Worm (Caenorhabditis elegans) whole organism, young adult: ENCODE measurements around the gene C04G6.4.

Source experiments
- B0019.2 ChIP-seq: fragments of 200-800 bp; sonication (Bioruptor generic); conservative IDR thresholded peaks from 2 replicates; pipeline ENCODE4 v1.3.6; 2022; ENCODE audit warnings: missing genetic modification reagents, missing genetic modification characterization, missing compliant biosample characterization
- C17E4.6 ChIP-seq: fragments of 200-800 bp; sonication (Bioruptor generic); IDR thresholded peaks from 2 replicates; pipeline ENCODE4 v1.3.6; 2022; ENCODE audit warnings: missing genetic modification reagents, missing genetic modification characterization, missing compliant biosample characterization
- D2030.7 ChIP-seq: fragments of 200-800 bp; sonication (Bioruptor generic); IDR thresholded peaks from 2 replicates; pipeline ENCODE4 v1.3.6; 2022; ENCODE audit warnings: missing genetic modification reagents, missing genetic modification characterization, missing compliant biosample characterization
- F10E7.11 ChIP-seq: sonication (generic microtip); optimal IDR thresholded peaks from 2 replicates; lab custom pipeline; 2017; ENCODE audit warnings: mild to moderate bottlenecking, missing genetic modification characterization, moderate library complexity, missing compliant biosample characterization
- F22D6.2 ChIP-seq: sonication (generic microtip); optimal IDR thresholded peaks from 2 replicates; lab custom pipeline; 2016; ENCODE audit warnings: mild to moderate bottlenecking, missing genetic modification characterization, missing compliant biosample characterization
- F37B4.10 ChIP-seq: fragments of 200-800 bp; sonication (Bioruptor generic); IDR thresholded peaks from 2 replicates; pipeline ENCODE4 v1.3.6; 2022; ENCODE audit warnings: missing genetic modification characterization, missing compliant biosample characterization
- F39B2.1 ChIP-seq: fragments of 200-800 bp; sonication (Bioruptor generic); IDR thresholded peaks from 2 replicates; pipeline ENCODE4 v1.3.6; 2022; ENCODE audit warnings: missing genetic modification reagents, missing genetic modification characterization, missing compliant biosample characterization
- K11D2.4 ChIP-seq: fragments of 200-800 bp; sonication (Bioruptor generic); IDR thresholded peaks from 2 replicates; pipeline ENCODE4 v1.3.6; 2022; ENCODE audit warnings: missing genetic modification reagents, missing genetic modification characterization, missing compliant biosample characterization
- T26A5.8 ChIP-seq: sonication (generic microtip); optimal IDR thresholded peaks from 2 replicates; lab custom pipeline; 2016; ENCODE audit warnings: missing genetic modification characterization, missing compliant biosample characterization
- Y95B8A.8 ChIP-seq: fragments of 200-800 bp; sonication (Bioruptor generic); IDR thresholded peaks from 2 replicates; pipeline ENCODE4 v1.3.6; 2022; ENCODE audit warnings: missing genetic modification reagents, missing genetic modification characterization, missing compliant biosample characterization
- ZK185.1 ChIP-seq: sonication (generic microtip); optimal IDR thresholded peaks from 2 replicates; lab custom pipeline; 2016; ENCODE audit warnings: mild to moderate bottlenecking, missing genetic modification characterization, missing compliant biosample characterization; ENCODE audit not compliant: poor library complexity, severe bottlenecking
- aptf-3 ChIP-seq: fragments of 200-800 bp; sonication (Bioruptor generic); IDR thresholded peaks from 2 replicates; pipeline ENCODE4 v1.3.6; 2022; ENCODE audit warnings: missing genetic modification characterization, missing compliant biosample characterization
- attf-3 ChIP-seq: fragments of 200-800 bp; sonication (Bioruptor generic); conservative IDR thresholded peaks from 2 replicates; pipeline ENCODE4 v1.3.6; 2022; ENCODE audit warnings: missing genetic modification reagents, missing genetic modification characterization, missing compliant biosample characterization
- bed-2 ChIP-seq: fragments of 200-800 bp; sonication (Bioruptor generic); IDR thresholded peaks from 2 replicates; pipeline ENCODE4 v1.3.6; 2022; ENCODE audit warnings: missing genetic modification reagents, missing genetic modification characterization, missing compliant biosample characterization
- cebp-2 ChIP-seq: fragments of 200-800 bp; sonication (Bioruptor generic); IDR thresholded peaks from 2 replicates; pipeline ENCODE4 v1.3.6; 2022; ENCODE audit warnings: missing genetic modification characterization, missing compliant biosample characterization
- ceh-27 ChIP-seq: fragments of 200-800 bp; sonication (Bioruptor generic); optimal IDR thresholded peaks from 2 replicates; lab custom pipeline; 2018; ENCODE audit warnings: mild to moderate bottlenecking, missing genetic modification characterization, moderate library complexity, missing compliant biosample characterization
- ceh-91 ChIP-seq: fragments of 200-800 bp; sonication (Bioruptor generic); IDR thresholded peaks from 2 replicates; pipeline ENCODE4 v1.3.6; 2022; ENCODE audit warnings: missing genetic modification reagents, missing genetic modification characterization, missing compliant biosample characterization
- die-1 ChIP-seq: sonication (generic microtip); optimal IDR thresholded peaks from 2 replicates; lab custom pipeline; 2016; ENCODE audit warnings: missing genotype, mild to moderate bottlenecking, missing genetic modification characterization, missing compliant biosample characterization
- dox-1 ChIP-seq: fragments of 200-800 bp; sonication (Bioruptor generic); IDR thresholded peaks from 2 replicates; pipeline ENCODE4 v1.3.6; 2022; ENCODE audit warnings: missing genetic modification reagents, missing genetic modification characterization, missing compliant biosample characterization
- dpl-1 ChIP-seq: fragments of 150-350 bp; optimal IDR thresholded peaks from 2 replicates; lab custom pipeline; 2014; ENCODE audit warnings: missing biosample characterization, missing genetic modification reagents, missing genetic modification characterization
- efl-1 ChIP-seq: fragments of 150-350 bp; optimal IDR thresholded peaks from 2 replicates; lab custom pipeline; 2014; ENCODE audit warnings: missing biosample characterization, missing genetic modification reagents, missing genetic modification characterization
- egl-44 ChIP-seq: fragments of 200-800 bp; sonication (Bioruptor generic); IDR thresholded peaks from 2 replicates; pipeline ENCODE4 v1.3.6; 2022; ENCODE audit warnings: missing genetic modification reagents, missing genetic modification characterization, missing compliant biosample characterization
- ets-4 ChIP-seq: fragments of 200-800 bp; sonication (Bioruptor generic); optimal IDR thresholded peaks from 2 replicates; lab custom pipeline; 2018; ENCODE audit warnings: mild to moderate bottlenecking, missing genetic modification characterization, missing compliant biosample characterization
- gei-17 ChIP-seq: fragments of 200-800 bp; sonication (Bioruptor generic); optimal IDR thresholded peaks from 2 replicates; lab custom pipeline; 2018; ENCODE audit warnings: mild to moderate bottlenecking, missing genetic modification characterization, missing compliant biosample characterization
- him-1 ChIP-seq: sonication (generic microtip); optimal IDR thresholded peaks from 2 replicates; lab custom pipeline; 2016; ENCODE audit warnings: missing genotype, missing genetic modification reagents, missing genetic modification characterization, missing compliant biosample characterization
- hmg-20 ChIP-seq: fragments of 200-800 bp; sonication (Bioruptor generic); IDR thresholded peaks from 2 replicates; pipeline ENCODE4 v1.3.6; 2022; ENCODE audit warnings: missing genetic modification reagents, missing genetic modification characterization, missing compliant biosample characterization
- hrde-1 ChIP-seq: sonication (generic microtip); optimal IDR thresholded peaks from 2 replicates; lab custom pipeline; 2016; ENCODE audit warnings: missing genetic modification characterization, mild to moderate bottlenecking, missing compliant biosample characterization, moderate library complexity, missing genotype, missing genetic modification reagents, borderline replicate concordance
- lag-1 ChIP-seq: fragments of 200-800 bp; sonication (Bioruptor generic); IDR thresholded peaks from 2 replicates; pipeline ENCODE4 v1.3.6; 2022; ENCODE audit warnings: missing genetic modification reagents, missing genetic modification characterization, missing compliant biosample characterization
- lin-54 ChIP-seq: fragments of 200-800 bp; sonication (Bioruptor generic); optimal IDR thresholded peaks from 2 replicates; lab custom pipeline; 2018; ENCODE audit warnings: mild to moderate bottlenecking, missing genetic modification characterization, missing compliant biosample characterization
- lir-1 ChIP-seq: fragments of 200-800 bp; sonication (Bioruptor generic); conservative IDR thresholded peaks from 2 replicates; pipeline ENCODE4 v1.3.6; 2022; ENCODE audit warnings: missing genetic modification reagents, missing genetic modification characterization, missing compliant biosample characterization
- lsl-1 ChIP-seq: fragments of 200-800 bp; sonication (Bioruptor generic); optimal IDR thresholded peaks from 2 replicates; lab custom pipeline; 2018; ENCODE audit warnings: mild to moderate bottlenecking, missing genetic modification characterization, moderate library complexity, missing compliant biosample characterization
- lsy-27 ChIP-seq: sonication (generic microtip); optimal IDR thresholded peaks from 2 replicates; lab custom pipeline; 2017; ENCODE audit warnings: missing genetic modification characterization, mild to moderate bottlenecking, missing compliant biosample characterization, antibody characterized with exemption, missing genotype, borderline replicate concordance; ENCODE audit not compliant: insufficient read depth
- madf-3 ChIP-seq: fragments of 200-800 bp; sonication (Bioruptor generic); IDR thresholded peaks from 2 replicates; pipeline ENCODE4 v1.3.6; 2022; ENCODE audit warnings: missing genetic modification reagents, missing genetic modification characterization, missing compliant biosample characterization
- mcd-1 ChIP-seq: fragments of 200-800 bp; sonication (Bioruptor generic); IDR thresholded peaks from 2 replicates; pipeline ENCODE4 v1.3.6; 2022; ENCODE audit warnings: missing genetic modification reagents, missing genetic modification characterization, missing compliant biosample characterization
- nfya-2 ChIP-seq: fragments of 200-800 bp; sonication (Bioruptor generic); IDR thresholded peaks from 2 replicates; pipeline ENCODE4 v1.3.6; 2022; ENCODE audit warnings: missing genetic modification reagents, missing genetic modification characterization, missing compliant biosample characterization
- nhr-179 ChIP-seq: sonication (generic microtip); optimal IDR thresholded peaks from 2 replicates; lab custom pipeline; 2016; ENCODE audit warnings: mild to moderate bottlenecking, missing genetic modification characterization, missing compliant biosample characterization
- pbrm-1 ChIP-seq: fragments of 200-800 bp; sonication (Bioruptor generic); IDR thresholded peaks from 2 replicates; pipeline ENCODE4 v1.3.6; 2022; ENCODE audit warnings: missing genetic modification reagents, missing genetic modification characterization, missing compliant biosample characterization
- rcor-1 ChIP-seq: fragments of 200-800 bp; sonication (Bioruptor generic); IDR thresholded peaks from 2 replicates; pipeline ENCODE4 v1.3.6; 2022; ENCODE audit warnings: missing genetic modification reagents, missing genetic modification characterization, missing compliant biosample characterization
- rec-8 ChIP-seq, 2 experiments: sonication (generic microtip); optimal IDR thresholded peaks; 2 replicates each; lab custom pipeline; 2016; ENCODE audit warnings: mild to moderate bottlenecking in 2 of 2, missing genetic modification characterization in 2 of 2, missing genetic modification reagents in 2 of 2, missing genotype in 2 of 2, missing biosample characterization in 1 of 2, missing compliant biosample characterization in 1 of 2, moderate library complexity in 1 of 2
- sea-2 ChIP-seq: fragments of 200-800 bp; sonication (Bioruptor generic); IDR thresholded peaks from 2 replicates; pipeline ENCODE4 v1.3.6; 2022; ENCODE audit warnings: missing genetic modification characterization, missing compliant biosample characterization
- snpc-4 ChIP-seq, 5 experiments: fragments of 150-350 bp in 1 of 5; sonication (generic microtip) in 4 of 5; optimal IDR thresholded peaks; 2 replicates each; lab custom pipeline; 2014 to 2018; ENCODE audit warnings: missing genetic modification characterization in 5 of 5, missing biosample characterization in 3 of 5, antibody characterized with exemption in 2 of 5, mild to moderate bottlenecking in 2 of 5, missing compliant biosample characterization in 2 of 5, missing genotype in 2 of 5, moderate library complexity in 2 of 5, missing genetic modification reagents in 1 of 5
- somi-1 ChIP-seq: fragments of 200-800 bp; sonication (Bioruptor generic); optimal IDR thresholded peaks from 2 replicates; lab custom pipeline; 2018; ENCODE audit warnings: mild to moderate bottlenecking, missing genetic modification characterization, missing compliant biosample characterization
- sptf-2 ChIP-seq: fragments of 200-800 bp; sonication (Bioruptor generic); optimal IDR thresholded peaks from 2 replicates; lab custom pipeline; 2018; ENCODE audit warnings: mild to moderate bottlenecking, missing genetic modification characterization, missing compliant biosample characterization
- zfh-2 ChIP-seq: fragments of 200-800 bp; sonication (Bioruptor generic); conservative IDR thresholded peaks from 2 replicates; pipeline ENCODE4 v1.3.6; 2022; ENCODE audit warnings: missing genetic modification reagents, missing genetic modification characterization, missing compliant biosample characterization
- ztf-18 ChIP-seq: sonication (generic microtip); optimal IDR thresholded peaks from 2 replicates; lab custom pipeline; 2016; ENCODE audit warnings: missing genotype, mild to moderate bottlenecking, missing genetic modification characterization, missing compliant biosample characterization
- ztf-22 ChIP-seq: fragments of 200-800 bp; sonication (Bioruptor generic); optimal IDR thresholded peaks from 2 replicates; lab custom pipeline; 2018; ENCODE audit warnings: mild to moderate bottlenecking, missing genetic modification characterization, moderate library complexity, missing compliant biosample characterization
- ztf-6 ChIP-seq: fragments of 200-800 bp; sonication (Bioruptor generic); IDR thresholded peaks from 2 replicates; pipeline ENCODE4 v1.3.6; 2022; ENCODE audit warnings: missing genetic modification reagents, missing genetic modification characterization, missing compliant biosample characterization

C04G6.4 gene

ce11 chrII:5032669-5033068 lies 50.6 kb downstream of the C04G6.4 start (continued):
- TF ChIP-seq nfya-2 (GFP tag; lab: Robert Waterston, UW): no peak
- no peak for TF ChIP-seq F22D6.2 (tag; lab: Kevin White, UChicago)
- peak; percentile 82 for TF ChIP-seq dox-1 (GFP tag; lab: Robert Waterston, UW)
- no peak for TF ChIP-seq K11D2.4 (GFP tag; lab: Robert Waterston, UW)
- no peak; the same call in 1 of the 2 replicates for TF ChIP-seq zfh-2 (GFP tag; lab: Robert Waterston, UW)
- no peak for TF ChIP-seq somi-1
- peak in 1 of 2 experiments; percentile 77 for TF ChIP-seq rec-8 (tag; optimal IDR thresholded peaks at IDR 0.05; lab: Kevin White, UChicago)
- peak; percentile 68 for TF ChIP-seq lsy-27 (tag; lab: Kevin White, UChicago)
- peak; percentile 50; the same call in 1 of the 2 replicates for TF ChIP-seq pbrm-1 (GFP tag; lab: Robert Waterston, UW)
- no peak for TF ChIP-seq madf-3
- TF ChIP-seq hmg-20 (GFP tag; lab: Robert Waterston, UW): peak; percentile 86
- TF ChIP-seq dpl-1 (GFP tag; lab: Kevin White, UChicago): no peak
- TF ChIP-seq F10E7.11 (tag; lab: Kevin White, UChicago): peak; percentile 22
- peak; percentile 38 for TF ChIP-seq him-1 (tag; lab: Kevin White, UChicago)
- TF ChIP-seq C17E4.6 (GFP tag; lab: Robert Waterston, UW): 0 out of 2 replicates have a peak, but pooled peaks have one; percentile 13
- peak; percentile 7 for TF ChIP-seq ets-4 (GFP tag; lab: Kevin White, UChicago)
- TF ChIP-seq bed-2 (GFP tag; lab: Robert Waterston, UW): no peak
- peak; percentile 30 for TF ChIP-seq sptf-2
- peak; percentile 57; the same call in 1 of the 2 replicates for TF ChIP-seq attf-3 (GFP tag; lab: Robert Waterston, UW)
- TF ChIP-seq ztf-18 (tag; lab: Kevin White, UChicago): peak; percentile 55
- TF ChIP-seq T26A5.8: peak; percentile 63
- TF ChIP-seq ztf-6 (GFP tag; lab: Robert Waterston, UW): 0 out of 2 replicates have a peak, but pooled peaks have one; percentile 71
- 0 out of 2 replicates have a peak, but pooled peaks have one; percentile 40 for TF ChIP-seq B0019.2 (GFP tag; lab: Robert Waterston, UW)
- peak; percentile 25; the same call in 1 of the 2 replicates for TF ChIP-seq ceh-91 (GFP tag; lab: Robert Waterston, UW)
- TF ChIP-seq aptf-3 (GFP tag; lab: Robert Waterston, UW): 0 out of 2 replicates have a peak, but pooled peaks have one; percentile 16
- 0 out of 2 replicates have a peak, but pooled peaks have one; percentile 45 for TF ChIP-seq Y95B8A.8 (GFP tag; lab: Robert Waterston, UW)
- no peak for TF ChIP-seq ztf-22 (GFP tag; lab: Kevin White, UChicago)
- no peak for TF ChIP-seq lag-1 (GFP tag; lab: Robert Waterston, UW)
- TF ChIP-seq sea-2: no peak
- TF ChIP-seq mcd-1 (GFP tag; lab: Robert Waterston, UW): peak; percentile 67
- TF ChIP-seq F39B2.1 (GFP tag; lab: Robert Waterston, UW): no peak
- peak; percentile 76 for TF ChIP-seq lin-54
- TF ChIP-seq F37B4.10 (GFP tag; lab: Robert Waterston, UW): 0 out of 2 replicates have a peak, but pooled peaks have one; percentile 78
- TF ChIP-seq ceh-27 (GFP tag; lab: Kevin White, UChicago): peak; percentile 54
- TF ChIP-seq snpc-4 (GFP tag; optimal IDR thresholded peaks at IDR 0.05; lab: Kevin White, UChicago): peak; percentile 34
- peak in 3 of 4 experiments; percentile 48 to 70 (median 69) for TF ChIP-seq snpc-4 (tag; optimal IDR thresholded peaks at IDR 0.05; lab: Kevin White, UChicago)
- peak; percentile 89 for TF ChIP-seq cebp-2 (GFP tag; lab: Robert Waterston, UW)
- peak; percentile 65 for TF ChIP-seq rcor-1
- TF ChIP-seq gei-17: no peak
- TF ChIP-seq ZK185.1: peak; percentile 77
- TF ChIP-seq lsl-1 (GFP tag; lab: Kevin White, UChicago): peak; percentile 60
- TF ChIP-seq egl-44 (GFP tag; lab: Robert Waterston, UW): peak; percentile 79; the same call in 1 of the 2 replicates
- peak; percentile 47; the same call in 1 of the 2 replicates for TF ChIP-seq D2030.7 (GFP tag; lab: Robert Waterston, UW)
- TF ChIP-seq hrde-1 (tag; lab: Kevin White, UChicago): peak; percentile 63
- no peak for TF ChIP-seq efl-1 (GFP tag; lab: Kevin White, UChicago)
- TF ChIP-seq die-1: peak; percentile 81
- TF ChIP-seq nhr-179 (tag; lab: Kevin White, UChicago): no peak
- TF ChIP-seq lir-1 (GFP tag; lab: Robert Waterston, UW): no peak; the same call in 1 of the 2 replicates
